Worm (Caenorhabditis elegans): ENCODE data around the gene cct-4.

- TF ChIP-seq fkh-3 (tag; optimal IDR thresholded peaks at IDR 0.05) (no peak), snpc-4 (GFP tag; optimal IDR thresholded peaks at IDR 0.05) (no peak), snpc-4 (tag; optimal IDR thresholded peaks at IDR 0.05) (no peak), ztf-22 (GFP tag; optimal IDR thresholded peaks at IDR 0.05) (no peak), F55B11.4 (tag; optimal IDR thresholded peaks at IDR 0.05; ENCODE audit: borderline replicate concordance, insufficient read depth) (no peak), hsf-1 (GFP tag; IDR thresholded peaks at IDR 0.05) (no peak), ceh-100 (GFP tag; IDR thresholded peaks at IDR 0.05) (no peak), F39B2.1 (GFP tag; IDR thresholded peaks at IDR 0.05) (no peak), madf-3 (GFP tag; IDR thresholded peaks at IDR 0.05) (no peak), rec-8 (tag; optimal IDR thresholded peaks at IDR 0.05) (no peak), hmg-1.2 (GFP tag; IDR thresholded peaks at IDR 0.05) (no peak)
These were observed 31.3 kb downstream of the cct-4 start for ce11 chrII:8314768-8315167.

All from whole organism, young adult.